Worm (Caenorhabditis elegans): ENCODE measurements around the gene spr-3.

Gene spr-3

ce11 chrX:4495814-4496567, 17.9 kb upstream of the spr-3 start:
- no peak for TF ChIP-seq nhr-28 (tag; optimal IDR thresholded peaks at IDR 0.05)
- TF ChIP-seq ceh-39 (tag; optimal IDR thresholded peaks at IDR 0.05) = no peak
- TF ChIP-seq ceh-83 (GFP tag; optimal IDR thresholded peaks at IDR 0.05) = no peak
- TF ChIP-seq unc-62 (GFP tag; optimal IDR thresholded peaks at IDR 0.05) = no peak
- TF ChIP-seq mab-5 (tag; optimal IDR thresholded peaks at IDR 0.05) = no peak
- TF ChIP-seq ceh-43 (GFP tag; optimal IDR thresholded peaks at IDR 0.05) = no peak
- no peak for TF ChIP-seq elt-3 (tag; optimal IDR thresholded peaks at IDR 0.05)
- no peak for TF ChIP-seq ces-1 (GFP tag; optimal IDR thresholded peaks at IDR 0.05)
- TF ChIP-seq nhr-237 (tag; optimal IDR thresholded peaks at IDR 0.05) = no peak
- no peak for TF ChIP-seq M03D4.4 (tag; optimal IDR thresholded peaks at IDR 0.05)

- no peak for TF ChIP-seq bed-3 (GFP tag; optimal IDR thresholded peaks at IDR 0.05)
- no peak for TF ChIP-seq cnd-1 (tag; optimal IDR thresholded peaks at IDR 0.05)
- no peak for TF ChIP-seq nhr-76 (tag; optimal IDR thresholded peaks at IDR 0.05)
- TF ChIP-seq sem-2 (GFP tag; optimal IDR thresholded peaks at IDR 0.05) = no peak
- TF ChIP-seq tbx-8 (GFP tag; optimal IDR thresholded peaks at IDR 0.05) = no peak
- TF ChIP-seq elt-1 (tag; optimal IDR thresholded peaks at IDR 0.05; ENCODE audit: borderline replicate concordance, insufficient read depth) = no peak
- TF ChIP-seq nhr-2 (tag; optimal IDR thresholded peaks at IDR 0.05) = no peak
- no peak for TF ChIP-seq ces-1 (GFP tag; optimal IDR thresholded peaks at IDR 0.05)
- no peak for TF ChIP-seq zip-8 (tag; optimal IDR thresholded peaks at IDR 0.05)
- no peak for TF ChIP-seq flh-1 (GFP tag; optimal IDR thresholded peaks at IDR 0.05)
- TF ChIP-seq mep-1 (tag; optimal IDR thresholded peaks at IDR 0.05) = no peak
- TF ChIP-seq drap-1 (GFP tag; optimal IDR thresholded peaks at IDR 0.05) = no peak
- TF ChIP-seq unc-39 (tag; optimal IDR thresholded peaks at IDR 0.05) = no peak
Measured at ce11 chrX:4498078-4498477, 15.8 kb upstream of the spr-3 start.

ce11 chrX:4498478-4498877, 15.4 kb upstream of the spr-3 start:
- TF ChIP-seq cnd-1 (tag; optimal IDR thresholded peaks at IDR 0.05) = peak; percentile 15
- no peak for TF ChIP-seq mab-5 (tag; optimal IDR thresholded peaks at IDR 0.05)
- TF ChIP-seq bed-3 (GFP tag; optimal IDR thresholded peaks at IDR 0.05) = no peak
- peak; percentile 14 for TF ChIP-seq zip-8 (tag; optimal IDR thresholded peaks at IDR 0.05)
- TF ChIP-seq ham-2 (GFP tag; optimal IDR thresholded peaks at IDR 0.05) = no peak

ce11 chrX:4500499-4500898, 13.4 kb upstream of the spr-3 start:
- TF ChIP-seq tbx-8 (GFP tag; optimal IDR thresholded peaks at IDR 0.05) (no peak), bed-3 (GFP tag; optimal IDR thresholded peaks at IDR 0.05) (no peak), cnd-1 (tag; optimal IDR thresholded peaks at IDR 0.05) (no peak), nhr-2 (tag; optimal IDR thresholded peaks at IDR 0.05) (no peak), pha-4 (tag; optimal IDR thresholded peaks at IDR 0.05) (no peak), nhr-28 (tag; optimal IDR thresholded peaks at IDR 0.05) (no peak)

ce11 chrX:4502039-4502438, 11.9 kb upstream of the spr-3 start:
- no peak for TF ChIP-seq cnd-1 (tag; optimal IDR thresholded peaks at IDR 0.05)
- no peak for TF ChIP-seq snpc-4 (tag; optimal IDR thresholded peaks at IDR 0.05)
- TF ChIP-seq tbx-8 (GFP tag; optimal IDR thresholded peaks at IDR 0.05) = no peak
- TF ChIP-seq lsy-2 (tag; optimal IDR thresholded peaks at IDR 0.05) = no peak
- TF ChIP-seq drap-1 (GFP tag; optimal IDR thresholded peaks at IDR 0.05) = no peak
- TF ChIP-seq lin-32 (GFP tag; optimal IDR thresholded peaks at IDR 0.05) = no peak
- no peak for TF ChIP-seq flh-1 (GFP tag; optimal IDR thresholded peaks at IDR 0.05)
- TF ChIP-seq nhr-12 (tag; optimal IDR thresholded peaks at IDR 0.05) = no peak

ce11 chrX:4503259-4503658, 10.6 kb upstream of the spr-3 start:
- TF ChIP-seq nhr-2 (tag; optimal IDR thresholded peaks at IDR 0.05) = peak; percentile 26
- no peak for TF ChIP-seq sem-2 (GFP tag; optimal IDR thresholded peaks at IDR 0.05)
- no peak for TF ChIP-seq ceh-43 (GFP tag; optimal IDR thresholded peaks at IDR 0.05)
- TF ChIP-seq mep-1 (tag; optimal IDR thresholded peaks at IDR 0.05) = no peak
- TF ChIP-seq pha-4 (tag; optimal IDR thresholded peaks at IDR 0.05) = peak; percentile 1
- peak; percentile 39 for TF ChIP-seq ceh-39 (tag; optimal IDR thresholded peaks at IDR 0.05)

Measured in whole organism, mixed stage, embryonic.